Fruit fly (Drosophila melanogaster) Kc167 (cell line): ENCODE measurements around the gene Inx7.

ENCODE experiments used
- Myc ChIP-seq: fragments of >200 bp; optimal IDR thresholded peaks from 2 replicates; lab custom pipeline; 2017; ENCODE audit warnings: missing external identifiers
- Sin3A ChIP-seq: fragments of >200 bp; optimal IDR thresholded peaks from 2 replicates; lab custom pipeline; 2018; ENCODE audit warnings: missing external identifiers
- h ChIP-seq: fragments of >200 bp; optimal IDR thresholded peaks from 3 replicates; lab custom pipeline; 2018; ENCODE audit warnings: missing external identifiers
- insv ChIP-seq: fragments of >200 bp; optimal IDR thresholded peaks from 3 replicates; lab custom pipeline; 2018; ENCODE audit warnings: missing external identifiers
- psq ChIP-seq: fragments of >200 bp; optimal IDR thresholded peaks from 2 replicates; lab custom pipeline; 2017; ENCODE audit warnings: missing external identifiers
- ttk ChIP-seq: sonication (Bioruptor generic); optimal IDR thresholded peaks from 2 replicates; lab custom pipeline; 2017; ENCODE audit warnings: missing external identifiers

DNA sequence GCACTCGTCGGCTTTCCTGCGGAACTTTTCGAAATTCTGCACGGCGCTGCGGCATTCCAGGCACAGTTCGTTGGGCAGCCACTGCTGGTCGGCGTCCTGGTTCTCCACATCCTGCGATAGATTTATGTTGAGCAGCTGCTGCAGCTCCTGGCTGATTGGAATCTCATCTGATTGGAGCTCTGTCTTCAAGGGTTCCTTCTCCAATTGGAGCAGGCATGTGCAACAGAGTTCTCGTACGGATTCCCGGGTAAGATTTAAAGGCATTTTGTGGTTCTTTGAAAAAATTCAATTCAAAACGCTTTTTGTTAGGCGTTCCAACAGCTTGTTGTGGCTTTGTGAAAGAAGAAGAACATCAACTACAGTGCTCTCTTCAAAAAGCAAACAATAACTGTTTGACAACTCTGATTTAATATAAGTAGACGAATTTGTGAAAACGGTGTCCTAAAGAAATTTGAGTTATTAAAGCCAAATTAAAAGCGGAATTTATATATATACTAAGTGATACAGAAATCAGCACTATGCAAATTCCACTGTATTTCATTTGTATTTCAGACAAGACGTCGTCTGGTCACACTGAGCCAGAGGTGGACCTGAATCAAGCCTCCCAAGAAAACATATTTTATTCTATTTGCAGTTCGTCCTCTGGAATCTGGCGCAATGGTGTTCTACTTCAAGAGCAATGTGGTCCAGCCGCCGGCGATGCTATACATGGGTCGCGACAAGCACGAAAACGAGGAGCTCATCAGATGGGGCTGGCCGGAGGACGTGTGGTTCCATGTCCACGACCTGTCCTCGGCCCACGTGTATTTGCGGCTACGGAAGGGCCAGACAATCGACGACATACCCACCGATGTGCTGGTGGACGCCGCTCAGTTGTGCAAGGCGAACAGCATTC, 20.2 kb upstream of the Inx7 start, which contains the start of the genes CG3032 and CG4593:
- TF ChIP-seq insv (no peak), ttk (lab: Kevin White, UChicago) (no peak), h (lab: Kevin White, UChicago) (no peak), Sin3A (lab: Kevin White, UChicago) (no peak), psq (lab: Kevin White, UChicago) (no peak), Myc (no peak)
